Fruit fly (Drosophila melanogaster) Kc167 (cell line): ENCODE measurements around the gene dpr5.

Source experiments
- Myc ChIP-seq: fragments of >200 bp; optimal IDR thresholded peaks from 2 replicates; lab custom pipeline; 2017; ENCODE audit warnings: missing external identifiers
- Sin3A ChIP-seq: fragments of >200 bp; optimal IDR thresholded peaks from 2 replicates; lab custom pipeline; 2018; ENCODE audit warnings: missing external identifiers
- h ChIP-seq: fragments of >200 bp; optimal IDR thresholded peaks from 3 replicates; lab custom pipeline; 2018; ENCODE audit warnings: missing external identifiers
- insv ChIP-seq: fragments of >200 bp; optimal IDR thresholded peaks from 3 replicates; lab custom pipeline; 2018; ENCODE audit warnings: missing external identifiers
- psq ChIP-seq: fragments of >200 bp; optimal IDR thresholded peaks from 2 replicates; lab custom pipeline; 2017; ENCODE audit warnings: missing external identifiers
- ttk ChIP-seq: sonication (Bioruptor generic); optimal IDR thresholded peaks from 2 replicates; lab custom pipeline; 2017; ENCODE audit warnings: missing external identifiers

dm6 chr3R:11460502-11461358 is 39.1 kb upstream of the dpr5 start, which contains the start of gene PGRP-LB:
- no peak for TF ChIP-seq psq (lab: Kevin White, UChicago)
- TF ChIP-seq h, result no peak
- no peak for TF ChIP-seq ttk (lab: Kevin White, UChicago)
- no peak for TF ChIP-seq insv (lab: Kevin White, UChicago)
- TF ChIP-seq Sin3A, result no peak
- no peak for TF ChIP-seq Myc (lab: Kevin White, UChicago)
